Fruit fly (Drosophila melanogaster) whole organism, prepupa: Measurements from ENCODE around the gene Gsc.

Experiments
- CG15336 ChIP-seq: fragments of 200-800 bp; sonication (Bioruptor generic); IDR thresholded peaks from 2 replicates; pipeline ENCODE4 v1.3.6; 2022; ENCODE audit warnings: missing biosample characterization, missing genetic modification characterization
- CG34406 ChIP-seq: fragments of 200-800 bp; sonication (Bioruptor generic); optimal IDR thresholded peaks from 3 replicates; lab custom pipeline; 2016; ENCODE audit warnings: missing biosample characterization, missing genetic modification characterization
- Hr39 ChIP-seq: fragments of 200-800 bp; sonication (Bioruptor generic); optimal IDR thresholded peaks from 2 replicates; lab custom pipeline; 2016; ENCODE audit warnings: missing biosample characterization, missing genetic modification characterization
- Lpt ChIP-seq: fragments of 200-800 bp; sonication (Bioruptor generic); optimal IDR thresholded peaks from 3 replicates; lab custom pipeline; 2016; ENCODE audit warnings: missing biosample characterization, missing genetic modification characterization
- Sox14 ChIP-seq: fragments of 200-800 bp; sonication (Bioruptor generic); optimal IDR thresholded peaks from 3 replicates; lab custom pipeline; 2016; ENCODE audit warnings: missing biosample characterization, missing genetic modification characterization
- Sox15 ChIP-seq: fragments of 200-800 bp; sonication (Bioruptor generic); optimal IDR thresholded peaks from 3 replicates; lab custom pipeline; 2016; ENCODE audit warnings: missing biosample characterization, missing genetic modification characterization
- fkh ChIP-seq: fragments of 200-800 bp; sonication (Bioruptor generic); optimal IDR thresholded peaks from 3 replicates; lab custom pipeline; 2017; ENCODE audit warnings: missing biosample characterization, mild to moderate bottlenecking, missing genetic modification characterization, moderate library complexity

dm6 chr2L:625352-625751, 30.9 kb upstream of the Gsc start, which contains the start of gene CG2839:
- TF ChIP-seq fkh (GFP tag; lab: Kevin White, UChicago) (no peak), Hr39 (no peak), CG15336 (GFP tag; lab: Robert Waterston, UW) (no peak), Sox14 (no peak), CG34406 (GFP tag; lab: Kevin White, UChicago) (no peak), Lpt (GFP tag; lab: Kevin White, UChicago) (no peak), Sox15 (GFP tag; lab: Kevin White, UChicago) (no peak)
